Worm (Caenorhabditis elegans) whole organism, mixed stage, embryonic: ENCODE measurements around the gene F42F12.11.

Experiments
- M03D4.4 ChIP-seq: sonication (generic microtip); optimal IDR thresholded peaks from 2 replicates; lab custom pipeline; 2017; ENCODE audit warnings: mild to moderate bottlenecking, missing genetic modification characterization, missing compliant biosample characterization
- bed-3 ChIP-seq: fragments of 200-800 bp; sonication (Bioruptor generic); optimal IDR thresholded peaks from 3 replicates; lab custom pipeline; 2018; ENCODE audit warnings: mild to moderate bottlenecking, missing genetic modification characterization, moderate library complexity, missing compliant biosample characterization
- blmp-1 ChIP-seq: fragments of 150-350 bp; optimal IDR thresholded peaks from 2 replicates; lab custom pipeline; 2014; ENCODE audit warnings: missing biosample characterization, missing genetic modification characterization
- ceh-39 ChIP-seq: fragments of 150-350 bp; optimal IDR thresholded peaks from 2 replicates; lab custom pipeline; 2014; ENCODE audit warnings: missing biosample characterization, missing genetic modification characterization
- ceh-43 ChIP-seq: fragments of 200-800 bp; sonication (Bioruptor generic); optimal IDR thresholded peaks from 2 replicates; lab custom pipeline; 2018; ENCODE audit warnings: mild to moderate bottlenecking, missing genetic modification characterization, moderate library complexity, missing compliant biosample characterization
- ceh-83 ChIP-seq: fragments of 200-800 bp; sonication (Bioruptor generic); optimal IDR thresholded peaks from 2 replicates; lab custom pipeline; 2018; ENCODE audit warnings: mild to moderate bottlenecking, missing genetic modification characterization, missing compliant biosample characterization
- ces-1 ChIP-seq: fragments of 150-350 bp; optimal IDR thresholded peaks from 2 replicates; lab custom pipeline; 2014; ENCODE audit warnings: missing biosample characterization, missing genetic modification reagents, missing genetic modification characterization
- cnd-1 ChIP-seq: fragments of 200-800 bp; sonication (Bioruptor generic); optimal IDR thresholded peaks from 2 replicates; lab custom pipeline; 2018; ENCODE audit warnings: mild to moderate bottlenecking, missing genetic modification characterization, missing compliant biosample characterization
- drap-1 ChIP-seq: fragments of 200-800 bp; sonication (Bioruptor generic); optimal IDR thresholded peaks from 3 replicates; lab custom pipeline; 2018; ENCODE audit warnings: mild to moderate bottlenecking, missing genetic modification characterization, missing compliant biosample characterization
- elt-1 ChIP-seq: sonication (generic microtip); optimal IDR thresholded peaks from 2 replicates; lab custom pipeline; 2017; ENCODE audit warnings: missing genetic modification characterization, mild to moderate bottlenecking, missing compliant biosample characterization, antibody characterized with exemption, moderate library complexity, borderline replicate concordance; ENCODE audit not compliant: insufficient read depth
- elt-3 ChIP-seq: fragments of 150-350 bp; optimal IDR thresholded peaks from 2 replicates; lab custom pipeline; 2014; ENCODE audit warnings: missing biosample characterization, missing genetic modification characterization
- flh-1 ChIP-seq: fragments of 200-800 bp; sonication (Bioruptor generic); optimal IDR thresholded peaks from 2 replicates; lab custom pipeline; 2018; ENCODE audit warnings: mild to moderate bottlenecking, missing genetic modification characterization, moderate library complexity, missing compliant biosample characterization
- ham-2 ChIP-seq: fragments of 200-800 bp; sonication (Bioruptor generic); optimal IDR thresholded peaks from 2 replicates; lab custom pipeline; 2018; ENCODE audit warnings: mild to moderate bottlenecking, missing genetic modification characterization, missing compliant biosample characterization
- hlh-1 ChIP-seq: fragments of 150-350 bp; optimal IDR thresholded peaks from 2 replicates; lab custom pipeline; 2014; ENCODE audit warnings: missing biosample characterization, missing genetic modification reagents, missing genetic modification characterization
- lin-13 ChIP-seq: fragments of 150-350 bp; optimal IDR thresholded peaks from 2 replicates; lab custom pipeline; 2014; ENCODE audit warnings: missing biosample characterization, missing genetic modification characterization
- lin-32 ChIP-seq: fragments of 200-800 bp; sonication (Bioruptor generic); optimal IDR thresholded peaks from 2 replicates; lab custom pipeline; 2018; ENCODE audit warnings: mild to moderate bottlenecking, missing genetic modification characterization, missing compliant biosample characterization
- lsy-2 ChIP-seq: fragments of 150-350 bp; optimal IDR thresholded peaks from 2 replicates; lab custom pipeline; 2014; ENCODE audit warnings: missing biosample characterization, missing genetic modification characterization
- mab-5 ChIP-seq: fragments of 150-350 bp; optimal IDR thresholded peaks from 2 replicates; lab custom pipeline; 2014; ENCODE audit warnings: missing biosample characterization, missing genetic modification characterization
- mep-1 ChIP-seq: fragments of 150-350 bp; optimal IDR thresholded peaks from 2 replicates; lab custom pipeline; 2017; ENCODE audit warnings: missing biosample characterization, missing genetic modification reagents, missing genetic modification characterization, inconsistent platforms
- mls-2 ChIP-seq: sonication (generic microtip); optimal IDR thresholded peaks from 2 replicates; lab custom pipeline; 2016; ENCODE audit warnings: mild to moderate bottlenecking, missing genetic modification characterization, moderate library complexity, missing compliant biosample characterization
- nhr-12 ChIP-seq: fragments of 150-350 bp; optimal IDR thresholded peaks from 2 replicates; lab custom pipeline; 2014; ENCODE audit warnings: missing biosample characterization, missing genetic modification characterization
- nhr-2 ChIP-seq: fragments of 150-350 bp; optimal IDR thresholded peaks from 2 replicates; lab custom pipeline; 2014; ENCODE audit warnings: missing biosample characterization, missing genetic modification characterization
- nhr-237 ChIP-seq: fragments of 150-350 bp; optimal IDR thresholded peaks from 2 replicates; lab custom pipeline; 2014; ENCODE audit warnings: missing biosample characterization, missing genetic modification characterization
- nhr-28 ChIP-seq: fragments of 150-350 bp; optimal IDR thresholded peaks from 2 replicates; lab custom pipeline; 2014; ENCODE audit warnings: missing biosample characterization, missing genetic modification characterization
- nhr-76 ChIP-seq: sonication (generic microtip); optimal IDR thresholded peaks from 2 replicates; lab custom pipeline; 2017; ENCODE audit warnings: missing biosample characterization, missing genetic modification characterization
- pha-4 ChIP-seq: fragments of 150-350 bp; optimal IDR thresholded peaks from 2 replicates; lab custom pipeline; 2018; ENCODE audit warnings: missing biosample characterization, missing genetic modification reagents, missing genetic modification characterization
- sem-2 ChIP-seq: fragments of 200-800 bp; sonication (Bioruptor generic); optimal IDR thresholded peaks from 2 replicates; lab custom pipeline; 2018; ENCODE audit warnings: mild to moderate bottlenecking, missing genetic modification characterization, missing compliant biosample characterization
- snpc-4 ChIP-seq: fragments of 150-350 bp; optimal IDR thresholded peaks from 2 replicates; lab custom pipeline; 2014; ENCODE audit warnings: missing biosample characterization, missing genetic modification characterization
- sptf-1 ChIP-seq: sonication (generic microtip); optimal IDR thresholded peaks from 2 replicates; lab custom pipeline; 2017; ENCODE audit warnings: mild to moderate bottlenecking, missing genetic modification characterization, moderate library complexity, missing compliant biosample characterization
- tbx-8 ChIP-seq: fragments of 200-800 bp; sonication (Bioruptor generic); optimal IDR thresholded peaks from 2 replicates; lab custom pipeline; 2018; ENCODE audit warnings: mild to moderate bottlenecking, missing genetic modification characterization, moderate library complexity, missing compliant biosample characterization
- unc-120 ChIP-seq: sonication (generic microtip); optimal IDR thresholded peaks from 2 replicates; lab custom pipeline; 2017; ENCODE audit warnings: missing genetic modification characterization, missing compliant biosample characterization; ENCODE audit not compliant: poor library complexity, severe bottlenecking
- unc-39 ChIP-seq: fragments of 150-350 bp; optimal IDR thresholded peaks from 2 replicates; lab custom pipeline; 2014; ENCODE audit warnings: missing biosample characterization, missing genetic modification characterization
- unc-62 ChIP-seq: fragments of 150-350 bp; optimal IDR thresholded peaks from 2 replicates; lab custom pipeline; 2014; ENCODE audit warnings: missing biosample characterization, missing genetic modification reagents, missing genetic modification characterization
- zip-8 ChIP-seq: fragments of 150-350 bp; optimal IDR thresholded peaks from 2 replicates; lab custom pipeline; 2014; ENCODE audit warnings: missing biosample characterization, missing genetic modification characterization
- ztf-11 ChIP-seq: fragments of 150-350 bp; optimal IDR thresholded peaks from 2 replicates; lab custom pipeline; 2014; ENCODE audit warnings: missing biosample characterization, missing genetic modification characterization

F42F12.11 gene

DNA sequence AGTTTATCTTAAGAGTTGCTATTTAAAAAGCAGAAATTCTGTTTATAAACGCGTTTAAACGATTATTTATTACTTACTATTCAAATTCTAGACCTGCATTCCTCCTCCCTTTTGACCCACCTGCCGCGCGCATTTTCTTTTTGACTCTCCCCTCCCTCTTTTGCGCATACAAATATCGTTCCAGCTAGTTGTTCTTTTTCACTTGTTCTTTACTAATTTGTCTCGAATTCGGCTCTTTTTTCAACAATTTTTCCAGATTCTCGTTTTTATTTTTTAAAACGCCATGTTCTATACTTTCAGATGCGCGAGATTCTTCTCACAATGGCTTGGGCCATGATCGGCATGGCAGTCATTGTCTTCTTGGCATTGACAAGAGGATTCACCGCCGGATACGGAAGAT lies 18.6 kb downstream of the F42F12.11 start, which contains the start of gene F19H6.4:
Gene F19H6.4, plus strand, starts transcription at position 301 of the 400 bp plus-strand sequence.
- no peak for TF ChIP-seq elt-3 (tag; lab: Kevin White, UChicago)
- no peak for TF ChIP-seq tbx-8 (GFP tag; lab: Kevin White, UChicago)
- no peak for TF ChIP-seq elt-1 (tag; lab: Kevin White, UChicago)
- TF ChIP-seq, all 35 proteins: peak for 0

DNA sequence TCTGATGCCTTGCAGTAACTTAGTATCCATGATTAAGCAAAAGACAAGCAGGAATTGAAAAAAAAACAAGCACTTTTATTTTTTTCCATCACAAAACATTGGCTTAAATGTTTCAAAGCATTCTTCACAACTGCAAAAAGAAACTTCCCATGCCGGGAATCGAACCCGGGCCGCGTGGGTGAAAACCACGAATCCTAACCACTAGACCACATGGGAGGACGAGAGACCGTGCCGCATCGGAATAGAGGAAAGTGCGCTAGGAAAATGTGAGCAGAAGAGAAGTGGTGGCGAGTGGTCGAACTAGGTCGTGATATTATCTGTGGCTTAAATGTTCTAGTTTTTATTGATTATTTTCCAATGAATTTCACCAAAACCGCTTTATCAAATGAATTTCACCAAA lies 20.7 kb downstream of the F42F12.11 start:
- TF ChIP-seq M03D4.4 (tag; lab: Kevin White, UChicago) (peak; percentile 74), lsy-2 (tag; lab: Kevin White, UChicago) (no peak), ces-1 (GFP tag; lab: Kevin White, UChicago) (peak; percentile 2), ztf-11 (no peak), ceh-39 (tag; lab: Kevin White, UChicago) (no peak), zip-8 (no peak), drap-1 (GFP tag; lab: Kevin White, UChicago) (peak; percentile 80), ham-2 (GFP tag; lab: Kevin White, UChicago) (peak; percentile 51), blmp-1 (no peak), nhr-237 (tag; lab: Kevin White, UChicago) (no peak), mep-1 (peak; percentile 11), sem-2 (peak; percentile 64), nhr-28 (tag; lab: Kevin White, UChicago) (no peak), cnd-1 (tag; lab: Kevin White, UChicago) (peak; percentile 74), bed-3 (GFP tag; lab: Kevin White, UChicago) (peak; percentile 59), sptf-1 (tag; lab: Kevin White, UChicago) (peak; percentile 72), nhr-76 (tag; lab: Kevin White, UChicago) (no peak), nhr-2 (tag; lab: Kevin White, UChicago) (no peak), elt-1 (tag; lab: Kevin White, UChicago) (no peak), hlh-1 (peak; percentile 26), tbx-8 (GFP tag; lab: Kevin White, UChicago) (peak; percentile 36), flh-1 (GFP tag; lab: Kevin White, UChicago) (no peak), mls-2 (tag; lab: Kevin White, UChicago) (peak; percentile 72), lin-32 (GFP tag; lab: Kevin White, UChicago) (peak; percentile 49), snpc-4 (no peak), nhr-12 (tag; lab: Kevin White, UChicago) (no peak), elt-3 (tag; lab: Kevin White, UChicago) (no peak), unc-39 (tag; lab: Kevin White, UChicago) (no peak), unc-120 (tag; lab: Kevin White, UChicago) (peak; percentile 41), lin-13 (no peak), pha-4 (tag; lab: Kevin White, UChicago) (no peak), ceh-83 (GFP tag; lab: Kevin White, UChicago) (peak; percentile 84), ceh-43 (GFP tag; lab: Kevin White, UChicago) (peak; percentile 44), unc-62 (GFP tag; lab: Kevin White, UChicago) (no peak), mab-5 (tag; lab: Kevin White, UChicago) (no peak)
- TF ChIP-seq, all 35 proteins: peak for 16

DNA sequence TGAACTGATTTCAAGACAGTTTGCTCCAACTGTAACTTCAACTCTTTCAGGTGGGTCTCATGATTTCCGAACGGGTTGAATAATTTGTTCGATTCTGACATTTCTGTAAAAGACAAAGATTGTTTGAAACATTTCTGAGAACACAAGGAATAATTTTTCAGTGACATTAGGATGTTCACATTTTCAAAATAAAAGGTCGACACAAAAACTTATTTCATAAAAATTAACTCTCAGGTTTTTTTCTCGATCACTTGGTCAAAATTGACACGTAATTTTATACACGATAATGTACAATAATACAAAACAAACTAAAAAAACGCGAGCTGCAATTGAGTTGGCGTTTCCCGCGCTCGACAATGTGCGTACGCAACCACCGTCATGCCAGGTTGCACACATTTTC lies 24.5 kb downstream of the F42F12.11 start, which contains the start of gene rif-1.2:
Gene rif-1.2, minus strand, starts transcription at position 101 of the 400 bp plus-strand sequence.
- no peak for TF ChIP-seq unc-39 (tag; lab: Kevin White, UChicago)
- no peak for TF ChIP-seq pha-4 (tag; lab: Kevin White, UChicago)
- TF ChIP-seq blmp-1: no peak
- no peak for TF ChIP-seq hlh-1
- no peak for TF ChIP-seq lin-13
- no peak for TF ChIP-seq nhr-76 (tag; lab: Kevin White, UChicago)
- TF ChIP-seq drap-1 (GFP tag; lab: Kevin White, UChicago): no peak
- no peak for TF ChIP-seq elt-3 (tag; lab: Kevin White, UChicago)
- TF ChIP-seq ceh-39 (tag; lab: Kevin White, UChicago): no peak
- no peak for TF ChIP-seq nhr-12 (tag; lab: Kevin White, UChicago)
- no peak for TF ChIP-seq ceh-43 (GFP tag; lab: Kevin White, UChicago)
- no peak for TF ChIP-seq elt-1 (tag; lab: Kevin White, UChicago)
- TF ChIP-seq ces-1 (GFP tag; lab: Kevin White, UChicago): no peak
- no peak for TF ChIP-seq mab-5 (tag; lab: Kevin White, UChicago)
- TF ChIP-seq lsy-2 (tag; lab: Kevin White, UChicago): no peak
- TF ChIP-seq mep-1: no peak
- no peak for TF ChIP-seq ceh-83 (GFP tag; lab: Kevin White, UChicago)
- TF ChIP-seq ztf-11: no peak
- no peak for TF ChIP-seq nhr-237 (tag; lab: Kevin White, UChicago)
